Fruit fly (Drosophila melanogaster): ENCODE measurements around the gene Sodh2.

Sodh2 gene

dm6 chr3R:10862773-10863445, 13.3 kb upstream of the Sodh2 start, which contains the start of gene CG6574:
CG6574 (minus strand) TSS chr3R:10862988.
- TF ChIP-seq CG17801 (GFP tag; optimal IDR thresholded peaks at IDR 0.05; ENCODE audit: partially characterized antibody), result peak; percentile 25

DNA sequence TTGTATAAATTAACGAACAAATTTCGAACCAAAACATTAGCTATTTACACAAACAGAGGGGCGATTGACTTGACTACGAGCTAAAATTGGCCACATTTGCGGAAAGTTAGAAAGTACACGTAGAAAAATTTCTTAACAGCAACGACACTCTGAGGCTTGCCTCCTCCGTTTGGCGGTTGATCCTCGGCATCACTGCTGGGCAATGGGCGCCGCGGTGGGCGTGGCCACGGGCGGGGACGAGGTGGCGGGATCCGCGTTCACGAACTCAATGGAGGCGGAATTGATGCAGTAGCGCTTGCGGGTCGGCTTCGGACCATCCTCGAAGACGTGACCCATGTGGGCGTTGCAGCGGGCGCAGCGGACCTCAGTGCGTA, 12.8 kb upstream of the Sodh2 start:
- TF ChIP-seq CG17801 (GFP tag; optimal IDR thresholded peaks at IDR 0.05; ENCODE audit: partially characterized antibody), result no peak

DNA sequence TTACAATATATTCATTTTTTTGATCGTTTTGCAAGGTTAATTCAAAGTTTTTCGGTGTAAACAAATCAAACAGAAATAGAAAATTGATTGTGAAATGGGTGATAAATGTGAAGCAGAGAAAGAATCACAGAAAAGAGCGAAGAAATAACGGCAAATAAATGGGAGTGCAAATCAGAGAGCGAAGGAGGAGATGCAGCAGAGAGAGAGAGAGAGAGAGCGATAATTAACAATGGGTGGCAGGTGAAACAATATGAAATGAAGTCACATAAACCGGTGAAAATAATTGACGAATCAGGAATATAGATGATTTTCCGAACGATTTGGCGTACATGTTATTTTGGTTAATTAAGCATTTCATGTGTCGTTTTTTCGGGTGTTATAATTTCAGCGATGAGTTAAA, 12.2 kb upstream of the Sodh2 start:
- peak; percentile 4 for TF ChIP-seq CG17801 (GFP tag; optimal IDR thresholded peaks at IDR 0.05; ENCODE audit: partially characterized antibody)

DNA sequence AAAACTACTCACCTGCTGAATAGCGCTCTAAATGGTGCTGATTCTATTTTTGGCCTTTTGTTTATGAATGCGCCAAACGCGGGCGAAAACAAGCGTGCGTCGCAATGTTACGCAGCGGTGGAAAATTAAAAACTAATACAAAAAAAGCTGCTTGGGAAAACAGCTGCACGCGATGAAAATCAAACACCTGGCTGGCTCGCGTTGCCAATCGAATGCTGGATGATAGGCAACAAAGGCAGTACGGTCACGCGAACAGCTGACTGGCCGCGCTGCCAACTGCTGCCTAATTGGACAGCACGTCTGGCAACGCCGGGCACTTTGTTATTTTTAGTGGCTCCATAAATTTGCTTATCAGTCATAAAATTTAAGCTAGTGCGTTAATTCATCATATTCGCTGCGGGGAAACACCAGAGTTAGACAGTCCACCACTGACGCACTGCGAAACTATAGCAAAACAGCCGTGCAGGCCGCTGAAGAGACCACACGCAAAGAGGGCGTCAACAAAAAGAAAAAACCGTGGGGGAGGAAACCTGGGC, 7.7 kb upstream of the Sodh2 start, which contains the start of the genes SelR and Tsp86D:
SelR (minus strand) TSS at position 216 of the 536 bp plus-strand sequence.
Tsp86D (plus strand) TSS at position 282 of the 536 bp plus-strand sequence.
- TF ChIP-seq CG17801 (GFP tag; optimal IDR thresholded peaks at IDR 0.05; ENCODE audit: partially characterized antibody), result peak; percentile 79

- TF ChIP-seq CG17801 (GFP tag; optimal IDR thresholded peaks at IDR 0.05; ENCODE audit: partially characterized antibody), result no peak
These were observed 5.6 kb upstream of the Sodh2 start for dm6 chr3R:10870561-10870960.

- TF ChIP-seq CG17801 (GFP tag; optimal IDR thresholded peaks at IDR 0.05; ENCODE audit: partially characterized antibody), result peak; percentile 48
These were observed 3.9 kb upstream of the Sodh2 start, which contains the start of gene Fdh for dm6 chr3R:10872148-10872783. Fdh (minus strand) TSS chr3R:10872381.

DNA sequence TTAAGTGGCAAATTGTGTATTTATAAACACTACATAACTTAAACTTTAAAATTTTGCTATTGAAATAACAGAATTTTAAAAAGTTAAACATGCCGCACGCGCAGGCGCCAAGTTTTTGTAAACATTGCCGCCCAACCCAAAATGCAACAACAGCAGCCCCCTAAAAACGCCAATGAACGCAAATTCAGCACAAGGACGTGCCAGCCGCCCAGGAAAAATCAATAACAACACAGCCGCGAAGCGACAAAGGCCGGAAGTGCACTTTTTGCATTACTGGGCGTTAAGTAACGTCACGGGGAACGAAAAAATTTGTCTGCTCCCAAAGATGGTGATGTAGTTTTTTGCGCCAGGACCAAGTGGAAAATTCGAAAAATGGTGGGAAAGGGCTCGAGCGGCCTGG, 3.4 kb upstream of the Sodh2 start, which contains the start of gene CG4596:
CG4596 (plus strand) TSS at position 219 of the 400 bp plus-strand sequence.
- TF ChIP-seq CG17801 (GFP tag; optimal IDR thresholded peaks at IDR 0.05; ENCODE audit: partially characterized antibody), result no peak

DNA sequence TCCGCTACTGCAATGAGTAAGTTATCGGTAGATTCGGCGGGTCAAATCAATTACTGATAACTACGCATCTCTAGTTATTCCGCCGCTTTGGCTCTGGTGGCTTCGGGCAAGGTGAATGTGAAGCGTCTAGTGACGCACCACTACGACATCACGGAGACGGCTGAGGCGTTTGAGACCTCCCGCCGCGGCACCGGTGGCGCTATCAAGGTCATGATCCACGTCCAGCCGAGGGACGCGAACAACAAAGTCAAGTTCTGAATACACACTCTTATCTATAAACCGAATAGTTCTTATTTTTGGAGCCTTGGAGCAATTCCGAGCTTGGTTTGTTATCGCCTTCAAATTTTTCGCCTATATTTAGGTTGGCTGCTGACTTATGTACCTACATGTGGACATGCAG, 1.6 kb downstream of the Sodh2 start:
- no peak for TF ChIP-seq CG17801 (GFP tag; optimal IDR thresholded peaks at IDR 0.05; ENCODE audit: partially characterized antibody)

- no peak for TF ChIP-seq CG17801 (GFP tag; optimal IDR thresholded peaks at IDR 0.05; ENCODE audit: partially characterized antibody)
These were observed 2.4 kb downstream of the Sodh2 start for dm6 chr3R:10878628-10879027.

DNA sequence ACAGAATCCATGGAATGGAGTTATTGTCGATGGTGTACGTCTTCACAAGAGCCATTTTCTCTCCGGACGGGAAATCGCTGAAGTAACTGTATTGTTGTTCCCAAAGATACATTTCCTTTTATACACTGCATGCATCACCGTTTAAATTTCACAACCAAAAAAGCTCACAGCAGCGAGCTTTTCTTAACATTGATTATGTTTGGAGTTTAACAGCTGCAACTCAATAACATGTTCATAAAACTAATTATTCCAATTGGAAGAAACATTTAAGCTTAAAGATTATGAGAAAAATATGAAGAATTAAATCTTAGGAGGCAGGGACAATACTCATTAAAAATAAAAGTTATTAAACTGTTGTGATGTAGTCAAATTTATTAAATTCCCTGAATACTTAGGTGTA, 3.0 kb downstream of the Sodh2 start, which contains the start of gene CG14695:
CG14695 (minus strand) TSS at position 101 of the 400 bp plus-strand sequence.
- no peak for TF ChIP-seq CG17801 (GFP tag; optimal IDR thresholded peaks at IDR 0.05; ENCODE audit: partially characterized antibody)

DNA sequence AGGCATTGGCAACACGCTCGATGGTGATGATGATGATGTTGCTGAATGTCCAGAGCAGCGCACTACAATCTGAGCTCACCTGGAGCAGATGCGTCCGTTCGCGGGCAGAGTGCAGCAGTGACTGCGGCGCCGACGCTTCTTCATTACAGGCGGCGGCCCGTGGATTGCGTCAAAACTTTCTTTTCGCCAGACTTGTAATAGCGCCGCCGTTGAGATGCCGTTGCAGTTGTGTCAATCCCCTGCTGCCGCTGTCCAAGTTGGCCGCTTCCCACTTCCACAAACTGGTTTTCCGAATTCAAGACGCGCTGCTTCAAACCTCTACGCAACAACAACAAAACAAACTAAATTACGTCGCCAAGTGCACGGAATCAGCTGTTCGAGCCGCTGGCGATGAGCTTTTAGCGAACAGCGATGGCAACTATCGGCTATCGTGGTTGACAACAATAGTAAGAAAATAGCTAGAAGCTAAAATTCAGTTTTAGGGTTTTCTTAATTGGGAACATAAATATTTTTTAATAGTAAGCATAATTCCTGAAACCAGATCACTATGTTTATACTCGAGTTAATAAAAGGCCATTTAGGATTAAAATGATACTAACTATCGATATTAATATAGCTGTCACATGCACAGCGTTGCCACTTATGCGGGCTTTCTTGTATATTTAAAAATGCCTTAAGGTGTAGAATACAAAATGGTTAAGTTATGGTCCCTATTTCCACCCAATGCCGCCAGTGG, 5.8 kb downstream of the Sodh2 start, which contains the start of gene Tpc1:
Tpc1 (minus strand) TSS at position 365 of the 736 bp plus-strand sequence.
- TF ChIP-seq CG17801 (GFP tag; optimal IDR thresholded peaks at IDR 0.05; ENCODE audit: partially characterized antibody), result no peak

- no peak for TF ChIP-seq CG17801 (GFP tag; optimal IDR thresholded peaks at IDR 0.05; ENCODE audit: partially characterized antibody)
These were observed 8.0 kb downstream of the Sodh2 start for dm6 chr3R:10884031-10884677.

dm6 chr3R:10884678-10885421, 8.7 kb downstream of the Sodh2 start, which contains the start of gene CG14696:
CG14696 (minus strand) TSS chr3R:10885001.
- TF ChIP-seq CG17801 (GFP tag; optimal IDR thresholded peaks at IDR 0.05; ENCODE audit: partially characterized antibody), result no peak

All from ovary, adult (tissue).